Worm (Caenorhabditis elegans) whole organism, mixed stage, embryonic: ENCODE data around the gene ZK1248.5.

Experiments
- M03D4.4 ChIP-seq: sonication (generic microtip); optimal IDR thresholded peaks from 2 replicates; lab custom pipeline; 2017; ENCODE audit warnings: mild to moderate bottlenecking, missing genetic modification characterization, missing compliant biosample characterization
- bed-3 ChIP-seq: fragments of 200-800 bp; sonication (Bioruptor generic); optimal IDR thresholded peaks from 3 replicates; lab custom pipeline; 2018; ENCODE audit warnings: mild to moderate bottlenecking, missing genetic modification characterization, moderate library complexity, missing compliant biosample characterization
- blmp-1 ChIP-seq: fragments of 150-350 bp; optimal IDR thresholded peaks from 2 replicates; lab custom pipeline; 2014; ENCODE audit warnings: missing biosample characterization, missing genetic modification characterization
- ceh-39 ChIP-seq: fragments of 150-350 bp; optimal IDR thresholded peaks from 2 replicates; lab custom pipeline; 2014; ENCODE audit warnings: missing biosample characterization, missing genetic modification characterization
- ceh-43 ChIP-seq: fragments of 200-800 bp; sonication (Bioruptor generic); optimal IDR thresholded peaks from 2 replicates; lab custom pipeline; 2018; ENCODE audit warnings: mild to moderate bottlenecking, missing genetic modification characterization, moderate library complexity, missing compliant biosample characterization
- ceh-83 ChIP-seq: fragments of 200-800 bp; sonication (Bioruptor generic); optimal IDR thresholded peaks from 2 replicates; lab custom pipeline; 2018; ENCODE audit warnings: mild to moderate bottlenecking, missing genetic modification characterization, missing compliant biosample characterization
- ces-1 ChIP-seq: fragments of 150-350 bp; optimal IDR thresholded peaks from 2 replicates; lab custom pipeline; 2014; ENCODE audit warnings: missing biosample characterization, missing genetic modification reagents, missing genetic modification characterization
- cnd-1 ChIP-seq: fragments of 200-800 bp; sonication (Bioruptor generic); optimal IDR thresholded peaks from 2 replicates; lab custom pipeline; 2018; ENCODE audit warnings: mild to moderate bottlenecking, missing genetic modification characterization, missing compliant biosample characterization
- drap-1 ChIP-seq: fragments of 200-800 bp; sonication (Bioruptor generic); optimal IDR thresholded peaks from 3 replicates; lab custom pipeline; 2018; ENCODE audit warnings: mild to moderate bottlenecking, missing genetic modification characterization, missing compliant biosample characterization
- elt-1 ChIP-seq: sonication (generic microtip); optimal IDR thresholded peaks from 2 replicates; lab custom pipeline; 2017; ENCODE audit warnings: missing genetic modification characterization, mild to moderate bottlenecking, missing compliant biosample characterization, antibody characterized with exemption, moderate library complexity, borderline replicate concordance; ENCODE audit not compliant: insufficient read depth
- elt-3 ChIP-seq: fragments of 150-350 bp; optimal IDR thresholded peaks from 2 replicates; lab custom pipeline; 2014; ENCODE audit warnings: missing biosample characterization, missing genetic modification characterization
- flh-1 ChIP-seq: fragments of 200-800 bp; sonication (Bioruptor generic); optimal IDR thresholded peaks from 2 replicates; lab custom pipeline; 2018; ENCODE audit warnings: mild to moderate bottlenecking, missing genetic modification characterization, moderate library complexity, missing compliant biosample characterization
- ham-2 ChIP-seq: fragments of 200-800 bp; sonication (Bioruptor generic); optimal IDR thresholded peaks from 2 replicates; lab custom pipeline; 2018; ENCODE audit warnings: mild to moderate bottlenecking, missing genetic modification characterization, missing compliant biosample characterization
- hlh-1 ChIP-seq: fragments of 150-350 bp; optimal IDR thresholded peaks from 2 replicates; lab custom pipeline; 2014; ENCODE audit warnings: missing biosample characterization, missing genetic modification reagents, missing genetic modification characterization
- lin-13 ChIP-seq: fragments of 150-350 bp; optimal IDR thresholded peaks from 2 replicates; lab custom pipeline; 2014; ENCODE audit warnings: missing biosample characterization, missing genetic modification characterization
- lin-32 ChIP-seq: fragments of 200-800 bp; sonication (Bioruptor generic); optimal IDR thresholded peaks from 2 replicates; lab custom pipeline; 2018; ENCODE audit warnings: mild to moderate bottlenecking, missing genetic modification characterization, missing compliant biosample characterization
- mab-5 ChIP-seq: fragments of 150-350 bp; optimal IDR thresholded peaks from 2 replicates; lab custom pipeline; 2014; ENCODE audit warnings: missing biosample characterization, missing genetic modification characterization
- mls-2 ChIP-seq: sonication (generic microtip); optimal IDR thresholded peaks from 2 replicates; lab custom pipeline; 2016; ENCODE audit warnings: mild to moderate bottlenecking, missing genetic modification characterization, moderate library complexity, missing compliant biosample characterization
- nhr-12 ChIP-seq: fragments of 150-350 bp; optimal IDR thresholded peaks from 2 replicates; lab custom pipeline; 2014; ENCODE audit warnings: missing biosample characterization, missing genetic modification characterization
- nhr-2 ChIP-seq: fragments of 150-350 bp; optimal IDR thresholded peaks from 2 replicates; lab custom pipeline; 2014; ENCODE audit warnings: missing biosample characterization, missing genetic modification characterization
- nhr-237 ChIP-seq: fragments of 150-350 bp; optimal IDR thresholded peaks from 2 replicates; lab custom pipeline; 2014; ENCODE audit warnings: missing biosample characterization, missing genetic modification characterization
- nhr-28 ChIP-seq: fragments of 150-350 bp; optimal IDR thresholded peaks from 2 replicates; lab custom pipeline; 2014; ENCODE audit warnings: missing biosample characterization, missing genetic modification characterization
- nhr-76 ChIP-seq: sonication (generic microtip); optimal IDR thresholded peaks from 2 replicates; lab custom pipeline; 2017; ENCODE audit warnings: missing biosample characterization, missing genetic modification characterization
- pha-4 ChIP-seq: fragments of 150-350 bp; optimal IDR thresholded peaks from 2 replicates; lab custom pipeline; 2018; ENCODE audit warnings: missing biosample characterization, missing genetic modification reagents, missing genetic modification characterization
- sem-2 ChIP-seq: fragments of 200-800 bp; sonication (Bioruptor generic); optimal IDR thresholded peaks from 2 replicates; lab custom pipeline; 2018; ENCODE audit warnings: mild to moderate bottlenecking, missing genetic modification characterization, missing compliant biosample characterization
- snpc-4 ChIP-seq: fragments of 150-350 bp; optimal IDR thresholded peaks from 2 replicates; lab custom pipeline; 2014; ENCODE audit warnings: missing biosample characterization, missing genetic modification characterization
- sptf-1 ChIP-seq: sonication (generic microtip); optimal IDR thresholded peaks from 2 replicates; lab custom pipeline; 2017; ENCODE audit warnings: mild to moderate bottlenecking, missing genetic modification characterization, moderate library complexity, missing compliant biosample characterization
- tbx-8 ChIP-seq: fragments of 200-800 bp; sonication (Bioruptor generic); optimal IDR thresholded peaks from 2 replicates; lab custom pipeline; 2018; ENCODE audit warnings: mild to moderate bottlenecking, missing genetic modification characterization, moderate library complexity, missing compliant biosample characterization
- unc-120 ChIP-seq: sonication (generic microtip); optimal IDR thresholded peaks from 2 replicates; lab custom pipeline; 2017; ENCODE audit warnings: missing genetic modification characterization, missing compliant biosample characterization; ENCODE audit not compliant: poor library complexity, severe bottlenecking
- unc-39 ChIP-seq: fragments of 150-350 bp; optimal IDR thresholded peaks from 2 replicates; lab custom pipeline; 2014; ENCODE audit warnings: missing biosample characterization, missing genetic modification characterization
- unc-62 ChIP-seq: fragments of 150-350 bp; optimal IDR thresholded peaks from 2 replicates; lab custom pipeline; 2014; ENCODE audit warnings: missing biosample characterization, missing genetic modification reagents, missing genetic modification characterization
- zip-8 ChIP-seq: fragments of 150-350 bp; optimal IDR thresholded peaks from 2 replicates; lab custom pipeline; 2014; ENCODE audit warnings: missing biosample characterization, missing genetic modification characterization
- ztf-11 ChIP-seq: fragments of 150-350 bp; optimal IDR thresholded peaks from 2 replicates; lab custom pipeline; 2014; ENCODE audit warnings: missing biosample characterization, missing genetic modification characterization

Gene ZK1248.5

DNA sequence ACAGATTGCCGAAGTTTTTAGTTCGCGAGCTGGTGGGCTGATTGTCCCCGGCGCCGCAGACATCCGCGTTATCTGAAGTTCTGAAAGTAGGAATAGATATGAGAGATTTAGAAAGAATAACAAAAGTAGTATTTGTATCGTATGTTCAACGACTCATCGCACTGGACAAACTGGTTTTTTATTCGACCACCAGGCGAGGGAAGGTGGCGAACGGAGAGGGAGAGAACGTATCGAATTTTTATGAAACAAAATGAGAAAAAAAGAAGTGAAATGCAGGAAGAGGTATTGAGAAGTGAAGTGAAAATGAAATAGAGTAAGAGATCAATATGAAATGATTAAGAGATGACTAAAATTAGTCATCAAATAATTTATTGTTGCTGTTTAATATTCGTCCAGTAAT is 17.1 kb downstream of the ZK1248.5 start, which contains the start of gene tbc-2:
Gene tbc-2 (minus strand): TSS at position 80 of the 400 bp plus-strand sequence.
- TF ChIP-seq elt-3 (tag; lab: Kevin White, UChicago) (no peak), ztf-11 (tag; lab: Kevin White, UChicago) (no peak), nhr-28 (tag; lab: Kevin White, UChicago) (no peak), nhr-76 (no peak), pha-4 (no peak), cnd-1 (tag; lab: Kevin White, UChicago) (no peak), drap-1 (no peak), sptf-1 (tag; lab: Kevin White, UChicago) (no peak), elt-1 (tag; lab: Kevin White, UChicago) (no peak), ceh-39 (tag; lab: Kevin White, UChicago) (no peak), hlh-1 (no peak), ceh-43 (GFP tag; lab: Kevin White, UChicago) (no peak), mls-2 (no peak), lin-32 (GFP tag; lab: Kevin White, UChicago) (no peak), unc-120 (tag; lab: Kevin White, UChicago) (no peak), blmp-1 (tag; lab: Kevin White, UChicago) (no peak), nhr-12 (no peak), ham-2 (GFP tag; lab: Kevin White, UChicago) (no peak)

DNA sequence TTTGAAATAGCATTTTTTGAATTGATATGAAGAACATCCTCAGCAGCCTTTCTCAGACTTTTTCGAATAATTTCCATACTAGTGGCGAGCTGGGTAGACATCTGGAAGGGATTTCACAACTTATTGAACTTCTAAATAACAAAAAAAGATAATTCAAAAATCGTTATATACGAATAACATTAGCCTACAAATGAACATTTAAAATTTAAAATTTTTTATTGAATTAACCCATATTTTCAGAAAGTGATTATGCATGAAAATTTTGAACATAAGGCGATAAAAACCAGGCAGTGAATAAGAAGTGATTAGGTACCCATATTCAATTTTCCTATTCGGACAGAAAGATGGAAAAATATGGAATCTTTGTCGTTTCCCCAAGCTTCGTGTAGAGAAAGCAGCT is 18.2 kb downstream of the ZK1248.5 start, which contains the start of gene ZK1248.11:
Gene ZK1248.11 (minus strand): TSS at position 101 of the 400 bp plus-strand sequence.
- TF ChIP-seq nhr-237 (no peak), nhr-2 (tag; lab: Kevin White, UChicago) (no peak)

DNA sequence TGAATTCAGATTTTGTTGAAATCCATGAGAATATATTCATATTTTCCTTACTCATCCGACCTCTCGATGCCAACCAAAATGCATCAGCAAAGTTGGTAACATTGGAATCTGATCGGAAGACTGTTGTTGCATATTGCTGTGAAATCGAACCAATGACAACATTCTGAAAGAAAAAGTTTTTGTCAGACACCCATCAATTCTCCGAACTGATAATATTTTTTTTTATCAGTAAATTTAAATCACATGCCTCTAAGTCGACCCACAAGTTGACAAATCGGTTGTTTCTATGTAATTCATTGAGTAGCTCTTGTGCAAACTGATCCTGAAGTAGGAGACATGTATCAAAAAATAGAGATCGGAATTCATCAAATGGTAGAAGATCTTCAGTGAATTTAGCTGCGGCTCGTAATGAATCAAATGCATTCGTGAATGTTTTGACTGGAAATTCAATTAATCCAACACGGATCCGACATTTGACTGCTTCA is 19.7 kb downstream of the ZK1248.5 start, which contains the start of gene col-74:
Gene col-74 (plus strand): TSS at position 435 of the 485 bp plus-strand sequence.
- TF ChIP-seq sem-2 (GFP tag; lab: Kevin White, UChicago) = no peak
- no peak for TF ChIP-seq ztf-11 (tag; lab: Kevin White, UChicago)
- no peak for TF ChIP-seq nhr-2 (tag; lab: Kevin White, UChicago)
- no peak for TF ChIP-seq ham-2 (GFP tag; lab: Kevin White, UChicago)
- TF ChIP-seq mls-2 = no peak
- no peak for TF ChIP-seq snpc-4 (tag; lab: Kevin White, UChicago)
- no peak for TF ChIP-seq mab-5
- TF ChIP-seq cnd-1 (tag; lab: Kevin White, UChicago) = no peak
- no peak for TF ChIP-seq flh-1 (GFP tag; lab: Kevin White, UChicago)
- TF ChIP-seq nhr-237 = no peak
- TF ChIP-seq zip-8 (tag; lab: Kevin White, UChicago) = no peak
- TF ChIP-seq tbx-8 (GFP tag; lab: Kevin White, UChicago) = no peak
- TF ChIP-seq lin-32 (GFP tag; lab: Kevin White, UChicago) = no peak
- TF ChIP-seq bed-3 (GFP tag; lab: Kevin White, UChicago) = no peak
- TF ChIP-seq elt-1 (tag; lab: Kevin White, UChicago) = no peak
- TF ChIP-seq unc-120 (tag; lab: Kevin White, UChicago) = no peak
- no peak for TF ChIP-seq nhr-76
- TF ChIP-seq M03D4.4 (tag; lab: Kevin White, UChicago) = no peak

DNA sequence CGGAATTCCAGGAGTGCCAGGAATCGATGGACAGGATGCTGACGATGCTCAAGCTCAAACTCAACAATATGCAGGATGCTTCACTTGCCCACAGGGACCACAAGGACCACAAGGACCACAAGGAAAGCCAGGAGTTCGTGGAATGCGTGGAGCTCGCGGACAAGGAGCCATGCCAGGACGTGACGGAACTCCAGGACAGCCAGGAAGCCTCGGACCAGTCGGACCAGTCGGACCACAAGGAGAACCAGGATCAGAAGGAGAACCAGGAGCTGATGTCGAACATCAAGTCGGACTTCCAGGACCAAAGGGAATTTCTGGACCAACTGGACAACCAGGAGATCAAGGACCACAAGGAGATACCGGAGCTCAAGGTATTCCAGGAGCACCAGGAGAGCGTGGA is 21.1 kb downstream of the ZK1248.5 start:
- TF ChIP-seq zip-8 (tag; lab: Kevin White, UChicago) (no peak), lin-13 (tag; lab: Kevin White, UChicago) (no peak), ces-1 (GFP tag; lab: Kevin White, UChicago) (no peak), unc-39 (tag; lab: Kevin White, UChicago) (no peak), unc-62 (GFP tag; lab: Kevin White, UChicago) (no peak), lin-32 (GFP tag; lab: Kevin White, UChicago) (no peak)

DNA sequence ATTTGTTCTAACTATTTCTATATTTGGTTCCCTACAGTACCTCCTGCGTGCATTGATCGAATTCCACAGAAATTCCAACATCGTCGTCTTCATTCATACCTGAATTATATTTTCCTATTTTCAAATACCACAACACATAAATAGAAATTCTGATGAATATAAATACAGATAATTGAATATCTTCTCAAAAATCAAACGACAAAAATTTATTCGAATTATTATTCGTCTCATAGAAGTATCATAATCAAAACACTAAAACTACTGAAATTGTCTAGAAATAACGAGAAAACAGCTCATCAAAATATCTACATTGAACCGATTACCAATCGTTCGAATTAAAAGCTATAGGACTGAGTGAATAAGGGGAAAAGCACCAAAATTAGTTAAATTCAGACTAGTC is 22.8 kb downstream of the ZK1248.5 start, which contains the start of gene gtap-1:
Gene gtap-1 (minus strand): TSS at position 101 of the 400 bp plus-strand sequence.
- TF ChIP-seq pha-4 = no peak
- TF ChIP-seq mls-2 = no peak
- no peak for TF ChIP-seq ceh-83 (GFP tag; lab: Kevin White, UChicago)
- TF ChIP-seq, all 35 proteins: peak for 0
